Worm (Caenorhabditis elegans): ENCODE measurements around the gene hmgr-1.

- TF ChIP-seq W03F9.2 (tag; optimal IDR thresholded peaks at IDR 0.05): no peak
- no peak for TF ChIP-seq dao-5 (tag; optimal IDR thresholded peaks at IDR 0.05)
These were observed 39.7 kb downstream of the hmgr-1 start for ce11 chrIII:7399004-7399403.

Data from whole organism, L4/young adult.